Worm (Caenorhabditis elegans) whole organism, L1 larva: ENCODE measurements around the gene K05F1.6.

Experiments
- C04F5.9 ChIP-seq: sonication (generic microtip); optimal IDR thresholded peaks from 2 replicates; lab custom pipeline; 2016; ENCODE audit warnings: missing genetic modification characterization, missing compliant biosample characterization
- aha-1 ChIP-seq: fragments of 150-350 bp; optimal IDR thresholded peaks from 2 replicates; lab custom pipeline; 2014; ENCODE audit warnings: missing biosample characterization, missing genetic modification characterization
- alr-1 ChIP-seq: fragments of 200-800 bp; sonication (Bioruptor generic); optimal IDR thresholded peaks from 2 replicates; lab custom pipeline; 2018; ENCODE audit warnings: borderline replicate concordance, mild to moderate bottlenecking, missing genetic modification characterization, missing compliant biosample characterization
- aly-2 ChIP-seq: fragments of 150-350 bp; optimal IDR thresholded peaks from 2 replicates; lab custom pipeline; 2014; ENCODE audit warnings: missing biosample characterization, missing genetic modification characterization
- ceh-63 ChIP-seq: fragments of 200-800 bp; sonication (Bioruptor generic); optimal IDR thresholded peaks from 2 replicates; lab custom pipeline; 2018; ENCODE audit warnings: mild to moderate bottlenecking, missing genetic modification characterization, missing compliant biosample characterization
- ceh-8 ChIP-seq: fragments of 200-800 bp; sonication (Bioruptor generic); optimal IDR thresholded peaks from 2 replicates; lab custom pipeline; 2018; ENCODE audit warnings: mild to moderate bottlenecking, missing genetic modification characterization, moderate library complexity, missing compliant biosample characterization
- efl-3 ChIP-seq: fragments of 200-800 bp; sonication (Bioruptor generic); optimal IDR thresholded peaks from 2 replicates; lab custom pipeline; 2018; ENCODE audit warnings: mild to moderate bottlenecking, missing genetic modification characterization, missing compliant biosample characterization
- egl-27 ChIP-seq, 2 experiments: fragments of 150-350 bp in 1 of 2; sonication (generic microtip); optimal IDR thresholded peaks; 3 replicates each; lab custom pipeline; 2017 to 2018; ENCODE audit warnings: missing biosample characterization in 2 of 2, missing genetic modification characterization in 2 of 2, missing genetic modification reagents in 2 of 2
- elt-2 ChIP-seq: sonication (generic microtip); optimal IDR thresholded peaks from 2 replicates; lab custom pipeline; 2016; ENCODE audit warnings: missing genetic modification characterization, mild to moderate bottlenecking, inconsistent platforms, missing compliant biosample characterization, missing genetic modification reagents
- elt-3 ChIP-seq, 6 experiments: fragments of 150-350 bp in 1 of 6; sonication (generic microtip); optimal IDR thresholded peaks; 2 replicates each; lab custom pipeline; 2017 to 2018; ENCODE audit warnings: missing biosample characterization in 6 of 6, missing genetic modification characterization in 6 of 6, inconsistent platforms in 1 of 6
- ets-5 ChIP-seq: fragments of 200-800 bp; sonication (Bioruptor generic); IDR thresholded peaks from 2 replicates; pipeline ENCODE4 v1.3.6; 2022; ENCODE audit warnings: missing genetic modification characterization, missing compliant biosample characterization
- fkh-10 ChIP-seq: sonication (generic microtip); optimal IDR thresholded peaks from 2 replicates; lab custom pipeline; 2017; ENCODE audit warnings: missing biosample characterization, missing genetic modification reagents, missing genetic modification characterization
- fkh-4 ChIP-seq: sonication (generic microtip); optimal IDR thresholded peaks from 2 replicates; lab custom pipeline; 2016; ENCODE audit warnings: missing compliant biosample characterization, missing genetic modification characterization, borderline replicate concordance
- fos-1 ChIP-seq: fragments of 150-350 bp; optimal IDR thresholded peaks from 2 replicates; lab custom pipeline; 2014; ENCODE audit warnings: missing biosample characterization, missing genetic modification characterization
- hlh-17 ChIP-seq: fragments of 200-800 bp; sonication (Bioruptor generic); optimal IDR thresholded peaks from 2 replicates; lab custom pipeline; 2018; ENCODE audit warnings: missing genetic modification characterization, mild to moderate bottlenecking, missing compliant biosample characterization, moderate library complexity, borderline replicate concordance
- hlh-4 ChIP-seq: sonication (generic microtip); optimal IDR thresholded peaks from 2 replicates; lab custom pipeline; 2016; ENCODE audit warnings: mild to moderate bottlenecking, missing genetic modification characterization, missing compliant biosample characterization
- jun-1 ChIP-seq: fragments of 150-350 bp; optimal IDR thresholded peaks from 2 replicates; lab custom pipeline; 2014; ENCODE audit warnings: missing biosample characterization, missing genetic modification reagents, missing genetic modification characterization
- lin-14 ChIP-seq: fragments of 200-800 bp; sonication (Bioruptor generic); optimal IDR thresholded peaks from 2 replicates; lab custom pipeline; 2018; ENCODE audit warnings: mild to moderate bottlenecking, missing genetic modification characterization, moderate library complexity, missing compliant biosample characterization
- lin-35 ChIP-seq, 2 experiments: fragments of 150-350 bp; optimal IDR thresholded peaks; 2 replicates each; lab custom pipeline; 2014; ENCODE audit warnings: missing biosample characterization in 2 of 2, missing genetic modification characterization in 2 of 2, missing genetic modification reagents in 2 of 2
- lin-39 ChIP-seq: fragments of 150-350 bp; optimal IDR thresholded peaks from 2 replicates; lab custom pipeline; 2014; ENCODE audit warnings: missing biosample characterization, missing genetic modification reagents, missing genetic modification characterization
- lir-3 ChIP-seq: sonication (generic microtip); optimal IDR thresholded peaks from 2 replicates; lab custom pipeline; 2016; ENCODE audit warnings: mild to moderate bottlenecking, missing genetic modification characterization, moderate library complexity, missing compliant biosample characterization; ENCODE audit not compliant: poor library complexity
- lsy-2 ChIP-seq, 2 experiments: fragments of 150-350 bp; optimal IDR thresholded peaks; 2 replicates each; lab custom pipeline; 2014; ENCODE audit warnings: missing biosample characterization in 2 of 2, missing genetic modification characterization in 2 of 2
- mdl-1 ChIP-seq, 2 experiments: fragments of 150-350 bp; optimal IDR thresholded peaks; 2 replicates each; lab custom pipeline; 2014 to 2017; ENCODE audit warnings: missing biosample characterization in 2 of 2, missing genetic modification characterization in 2 of 2, inconsistent platforms in 1 of 2
- nhr-28 ChIP-seq: fragments of 150-350 bp; optimal IDR thresholded peaks from 2 replicates; lab custom pipeline; 2014; ENCODE audit warnings: missing biosample characterization, missing genetic modification characterization
- nhr-47 ChIP-seq: sonication (generic microtip); optimal IDR thresholded peaks from 2 replicates; lab custom pipeline; 2016; ENCODE audit warnings: mild to moderate bottlenecking, missing genetic modification characterization, moderate library complexity, missing compliant biosample characterization
- nhr-71 ChIP-seq: sonication (generic microtip); optimal IDR thresholded peaks from 2 replicates; lab custom pipeline; 2016; ENCODE audit warnings: mild to moderate bottlenecking, missing genetic modification characterization, moderate library complexity, missing compliant biosample characterization
- nhr-76 ChIP-seq: sonication (generic microtip); optimal IDR thresholded peaks from 2 replicates; lab custom pipeline; 2017; ENCODE audit warnings: missing biosample characterization, missing genetic modification characterization
- nhr-85 ChIP-seq: sonication (generic microtip); peaks from one replicate; lab custom pipeline; 2016; ENCODE audit warnings: missing genetic modification characterization, inconsistent platforms, missing compliant biosample characterization
- pqm-1 ChIP-seq: sonication (generic microtip); optimal IDR thresholded peaks from 3 replicates; lab custom pipeline; 2017; ENCODE audit warnings: missing biosample characterization, missing genetic modification characterization
- sptf-1 ChIP-seq: fragments of 150-350 bp; optimal IDR thresholded peaks from 2 replicates; lab custom pipeline; 2014; ENCODE audit warnings: missing biosample characterization, missing genetic modification characterization
- swsn-7 ChIP-seq: sonication (generic microtip); optimal IDR thresholded peaks from 2 replicates; lab custom pipeline; 2016; ENCODE audit warnings: missing genetic modification characterization, missing compliant biosample characterization
- tbx-2 ChIP-seq: sonication (generic microtip); optimal IDR thresholded peaks from 2 replicates; lab custom pipeline; 2016; ENCODE audit warnings: missing genetic modification characterization, missing compliant biosample characterization
- tlp-1 ChIP-seq: fragments of 150-350 bp; optimal IDR thresholded peaks from 2 replicates; lab custom pipeline; 2014; ENCODE audit warnings: missing biosample characterization, missing genetic modification characterization
- unc-30 ChIP-seq: sonication (generic microtip); optimal IDR thresholded peaks from 2 replicates; lab custom pipeline; 2017; ENCODE audit warnings: missing biosample characterization, missing genetic modification characterization
- zag-1 ChIP-seq: fragments of 150-350 bp; optimal IDR thresholded peaks from 2 replicates; lab custom pipeline; 2014; ENCODE audit warnings: missing biosample characterization, missing genetic modification characterization

Gene K05F1.6

DNA sequence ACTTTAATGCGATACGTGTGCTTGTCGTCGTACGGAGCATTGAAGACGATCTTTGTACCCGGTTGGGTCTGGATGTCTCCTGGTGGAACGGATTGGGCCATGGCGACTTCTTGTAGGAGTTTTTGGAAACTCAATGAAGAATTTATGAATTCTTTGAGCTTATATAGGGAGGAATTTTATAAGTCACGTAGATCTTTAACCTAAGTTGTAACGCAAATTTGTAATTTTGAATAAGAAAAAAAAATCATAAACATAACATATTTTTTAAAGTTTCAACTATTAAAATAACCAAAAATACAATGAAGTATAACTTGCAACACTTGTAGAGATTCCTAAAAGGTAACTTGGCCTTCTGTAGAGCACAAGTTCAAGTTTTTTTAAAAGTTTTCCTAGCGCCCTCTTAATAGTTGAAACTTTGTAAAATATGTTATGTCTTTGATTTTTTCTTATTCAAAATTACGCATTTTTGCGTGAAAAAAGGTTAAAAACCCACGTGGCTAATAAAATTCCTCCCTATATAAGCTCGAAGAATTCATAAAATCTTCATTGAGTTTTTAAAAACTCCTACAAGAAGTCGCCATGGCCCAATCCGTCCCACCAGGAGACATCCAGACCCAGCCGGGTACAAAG is 15.1 kb downstream of the K05F1.6 start, which contains the start of the genes msp-63 and msp-142:
TSS of gene msp-63 (minus strand) at position 101 of the 630 bp plus-strand sequence.
TSS of gene msp-142 (plus strand) at position 580 of the 630 bp plus-strand sequence.
- TF ChIP-seq fkh-4 (tag; lab: Kevin White, UChicago): no peak
- TF ChIP-seq alr-1 (tag; lab: Kevin White, UChicago): no peak
- no peak for TF ChIP-seq tbx-2
- no peak for TF ChIP-seq fos-1 (tag; lab: Kevin White, UChicago)
- TF ChIP-seq swsn-7: no peak
- TF ChIP-seq pqm-1 (tag; lab: Kevin White, UChicago): no peak
- TF ChIP-seq sptf-1: no peak
- no peak for TF ChIP-seq nhr-76 (tag; lab: Kevin White, UChicago)
- no peak for TF ChIP-seq lin-35 (GFP tag; optimal IDR thresholded peaks at IDR 0.05; lab: Kevin White, UChicago)

DNA sequence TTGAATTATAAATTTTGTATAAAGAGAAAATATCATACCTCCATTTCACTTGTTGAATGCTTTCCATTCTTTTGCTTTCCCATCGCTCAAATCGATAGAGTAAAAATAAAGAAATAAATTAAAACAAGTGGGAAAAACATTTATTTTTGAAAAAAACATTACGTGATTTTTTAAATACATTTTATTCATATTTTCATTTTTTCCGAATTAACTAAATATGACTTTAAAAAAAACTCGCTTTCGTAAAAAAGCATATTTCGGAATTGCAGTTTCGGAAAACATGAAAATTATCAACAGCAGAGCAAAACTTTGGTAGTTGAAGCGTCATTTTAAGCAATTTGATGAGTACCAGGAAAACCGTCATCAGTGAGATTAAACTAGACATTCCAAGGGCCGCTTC is 17.2 kb downstream of the K05F1.6 start, which contains the start of gene K05F1.8:
TSS of gene K05F1.8 (minus strand) at position 101 of the 400 bp plus-strand sequence.
- TF ChIP-seq C04F5.9 (tag; lab: Kevin White, UChicago) (no peak), efl-3 (GFP tag; lab: Kevin White, UChicago) (no peak), unc-30 (no peak), nhr-85 (tag; lab: Kevin White, UChicago) (no peak), jun-1 (no peak), mdl-1 (tag; optimal IDR thresholded peaks at IDR 0.05; lab: Kevin White, UChicago) (no peak), tlp-1 (tag; lab: Kevin White, UChicago) (no peak), fkh-10 (no peak), ceh-63 (GFP tag; lab: Kevin White, UChicago) (no peak), ets-5 (no peak), ceh-8 (GFP tag; lab: Kevin White, UChicago) (no peak), aha-1 (tag; lab: Kevin White, UChicago) (no peak), elt-2 (tag; lab: Kevin White, UChicago) (no peak), aly-2 (no peak), nhr-47 (tag; lab: Kevin White, UChicago) (no peak), lir-3 (tag; lab: Kevin White, UChicago) (no peak), lsy-2 (tag; optimal IDR thresholded peaks at IDR 0.05; lab: Kevin White, UChicago) (no peak)

DNA sequence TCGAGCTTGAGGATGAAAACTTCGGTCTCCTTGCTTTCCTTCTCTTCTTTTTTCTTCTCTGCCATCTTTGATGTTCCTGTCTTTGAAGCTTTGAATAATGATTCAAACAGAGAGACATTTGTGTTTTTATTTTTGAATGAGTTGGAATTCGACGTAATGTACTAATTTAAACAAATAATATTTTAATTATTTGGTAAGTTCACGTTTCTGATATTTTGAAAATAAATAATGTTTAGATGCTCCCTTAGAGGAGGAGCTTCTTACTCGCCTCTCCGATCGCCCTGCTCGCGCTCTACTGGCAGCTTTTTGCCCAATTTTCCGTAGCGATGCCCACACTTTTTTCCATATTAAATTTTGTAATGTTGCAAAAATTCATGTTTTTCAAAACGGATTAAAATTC is 18.8 kb downstream of the K05F1.6 start, which contains the start of the genes K05F1.9 and K05F1.1:
TSS of gene K05F1.9 (minus strand) at position 101 of the 400 bp plus-strand sequence.
TSS of gene K05F1.1 (plus strand) at position 308 of the 400 bp plus-strand sequence.
- TF ChIP-seq zag-1 (no peak), elt-3 (tag; optimal IDR thresholded peaks at IDR 0.05; lab: Kevin White, UChicago) (no peak), egl-27 (tag; optimal IDR thresholded peaks at IDR 0.05; lab: Kevin White, UChicago) (no peak), nhr-71 (tag; lab: Kevin White, UChicago) (no peak), lin-14 (GFP tag; lab: Kevin White, UChicago) (no peak), hlh-17 (GFP tag; lab: Kevin White, UChicago) (no peak), lin-39 (tag; lab: Kevin White, UChicago) (no peak)

DNA sequence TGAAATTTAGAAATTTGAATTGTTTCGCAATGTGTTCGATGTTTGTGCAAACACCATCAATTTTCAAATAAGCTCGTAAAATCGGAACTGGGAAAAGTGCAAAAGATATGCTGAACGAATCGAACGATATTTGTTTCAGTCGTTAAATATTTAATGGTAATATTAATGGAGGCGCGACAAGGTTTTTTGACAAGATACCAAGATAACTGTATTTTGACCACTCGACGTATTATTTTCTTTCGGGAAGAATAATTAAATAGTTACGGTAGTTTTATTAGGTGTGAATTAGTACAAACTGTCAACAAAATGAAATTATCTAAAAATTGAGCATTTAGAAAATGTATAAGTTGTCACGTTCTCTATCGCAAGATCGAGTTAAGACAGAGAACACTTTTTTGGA is 22.0 kb downstream of the K05F1.6 start:
- TF ChIP-seq hlh-4 (tag; lab: Kevin White, UChicago) (no peak), ceh-63 (GFP tag; lab: Kevin White, UChicago) (no peak), nhr-28 (tag; lab: Kevin White, UChicago) (no peak)
